Worm (Caenorhabditis elegans): Measurements from ENCODE around the gene ess-2.

Gene ess-2

ce11 chrIII:8490254-8490653 lies at the start of gene ess-2, which contains the start of gene F42H10.2:
Gene ess-2, minus strand, starts transcription at chrIII:8490352.
Gene F42H10.2, plus strand, starts transcription at chrIII:8490620.
- TF ChIP-seq tra-4 (tag; optimal IDR thresholded peaks at IDR 0.05) (no peak), ceh-13 (GFP tag; optimal IDR thresholded peaks at IDR 0.05) (no peak), hnd-1 (tag; optimal IDR thresholded peaks at IDR 0.05) (no peak), flt-1 (GFP tag; IDR thresholded peaks at IDR 0.05) (no peak), B0310.2 (tag; optimal IDR thresholded peaks at IDR 0.05) (no peak), sea-1 (GFP tag; conservative IDR thresholded peaks at IDR 0.05) (no peak), ceh-36 (tag; optimal IDR thresholded peaks at IDR 0.05) (no peak), hmg-4 (GFP tag; optimal IDR thresholded peaks at IDR 0.05) (no peak), tbx-37 (GFP tag; conservative IDR thresholded peaks at IDR 0.05) (no peak), ama-1 (optimal IDR thresholded peaks at IDR 0.05) (no peak)

ce11 chrIII:8535445-8535844 lies 45.3 kb upstream of the ess-2 start:
- TF ChIP-seq ceh-13 (GFP tag; optimal IDR thresholded peaks at IDR 0.05), result no peak
- no peak for TF ChIP-seq tra-4 (tag; optimal IDR thresholded peaks at IDR 0.05)
- no peak for TF ChIP-seq pes-1 (GFP tag; IDR thresholded peaks at IDR 0.05)
- TF ChIP-seq tbx-37 (GFP tag; conservative IDR thresholded peaks at IDR 0.05), result no peak
- no peak for TF ChIP-seq ama-1 (optimal IDR thresholded peaks at IDR 0.05)
- TF ChIP-seq sea-1 (GFP tag; conservative IDR thresholded peaks at IDR 0.05), result no peak
- TF ChIP-seq hmbx-1 (tag; optimal IDR thresholded peaks at IDR 0.05), result no peak
- no peak for TF ChIP-seq F13C5.2 (tag; optimal IDR thresholded peaks at IDR 0.05)
- TF ChIP-seq scrt-1 (GFP tag; IDR thresholded peaks at IDR 0.05), result no peak
- no peak for TF ChIP-seq ets-7 (tag; optimal IDR thresholded peaks at IDR 0.05)
- TF ChIP-seq B0310.2 (tag; optimal IDR thresholded peaks at IDR 0.05), result no peak

ce11 chrIII:8534647-8535181 lies 44.6 kb upstream of the ess-2 start, which contains the start of gene trp-1:
Gene trp-1, plus strand, starts transcription at chrIII:8535131.
- no peak for TF ChIP-seq F13C5.2 (tag; optimal IDR thresholded peaks at IDR 0.05)
- TF ChIP-seq ama-1 (optimal IDR thresholded peaks at IDR 0.05), result no peak
- no peak for TF ChIP-seq pes-1 (GFP tag; IDR thresholded peaks at IDR 0.05)
- TF ChIP-seq hmbx-1 (tag; optimal IDR thresholded peaks at IDR 0.05), result no peak
- no peak for TF ChIP-seq tbx-11 (GFP tag; IDR thresholded peaks at IDR 0.05)
- TF ChIP-seq B0310.2 (tag; optimal IDR thresholded peaks at IDR 0.05), result no peak
- TF ChIP-seq hmg-4 (GFP tag; optimal IDR thresholded peaks at IDR 0.05), result no peak
- no peak for TF ChIP-seq aly-1 (tag; optimal IDR thresholded peaks at IDR 0.05)
- TF ChIP-seq scrt-1 (GFP tag; IDR thresholded peaks at IDR 0.05), result no peak
- no peak for TF ChIP-seq ceh-13 (GFP tag; optimal IDR thresholded peaks at IDR 0.05)
- no peak for TF ChIP-seq ceh-36 (tag; optimal IDR thresholded peaks at IDR 0.05)

- TF ChIP-seq sea-1 (GFP tag; conservative IDR thresholded peaks at IDR 0.05) (no peak), ceh-13 (GFP tag; optimal IDR thresholded peaks at IDR 0.05) (no peak), scrt-1 (GFP tag; IDR thresholded peaks at IDR 0.05) (no peak), flt-1 (GFP tag; IDR thresholded peaks at IDR 0.05) (no peak), ama-1 (optimal IDR thresholded peaks at IDR 0.05) (no peak), ceh-36 (tag; optimal IDR thresholded peaks at IDR 0.05) (no peak), hmbx-1 (tag; optimal IDR thresholded peaks at IDR 0.05) (no peak), ets-7 (tag; optimal IDR thresholded peaks at IDR 0.05) (no peak), F13C5.2 (tag; optimal IDR thresholded peaks at IDR 0.05) (no peak), tbx-11 (GFP tag; IDR thresholded peaks at IDR 0.05) (no peak), tbx-37 (GFP tag; conservative IDR thresholded peaks at IDR 0.05) (no peak), aly-1 (tag; optimal IDR thresholded peaks at IDR 0.05) (no peak)
Observed at ce11 chrIII:8533900-8534299, 43.7 kb upstream of the ess-2 start.

- TF ChIP-seq ceh-36 (tag; optimal IDR thresholded peaks at IDR 0.05), result no peak
- no peak for TF ChIP-seq ceh-13 (GFP tag; optimal IDR thresholded peaks at IDR 0.05)
- TF ChIP-seq B0310.2 (tag; optimal IDR thresholded peaks at IDR 0.05), result no peak
- TF ChIP-seq scrt-1 (GFP tag; IDR thresholded peaks at IDR 0.05), result no peak
- TF ChIP-seq sea-1 (GFP tag; conservative IDR thresholded peaks at IDR 0.05), result no peak
- TF ChIP-seq hmbx-1 (tag; optimal IDR thresholded peaks at IDR 0.05), result no peak
- no peak for TF ChIP-seq F13C5.2 (tag; optimal IDR thresholded peaks at IDR 0.05)
- no peak for TF ChIP-seq ets-7 (tag; optimal IDR thresholded peaks at IDR 0.05)
- TF ChIP-seq aly-1 (tag; optimal IDR thresholded peaks at IDR 0.05), result no peak
- no peak for TF ChIP-seq tbx-11 (GFP tag; IDR thresholded peaks at IDR 0.05)
- TF ChIP-seq hmg-4 (GFP tag; optimal IDR thresholded peaks at IDR 0.05), result no peak
- TF ChIP-seq ama-1 (optimal IDR thresholded peaks at IDR 0.05), result no peak
- no peak for TF ChIP-seq flt-1 (GFP tag; IDR thresholded peaks at IDR 0.05)
- TF ChIP-seq pes-1 (GFP tag; IDR thresholded peaks at IDR 0.05), result no peak
- TF ChIP-seq tbx-37 (GFP tag; conservative IDR thresholded peaks at IDR 0.05), result no peak
- no peak for TF ChIP-seq hnd-1 (tag; optimal IDR thresholded peaks at IDR 0.05)
- no peak for TF ChIP-seq tra-4 (tag; optimal IDR thresholded peaks at IDR 0.05)
Observed at ce11 chrIII:8529772-8530171, 39.6 kb upstream of the ess-2 start, which contains the start of gene ZC21.10. Gene ZC21.10, plus strand, starts transcription at chrIII:8530072.

ce11 chrIII:8529002-8529401 lies 38.9 kb upstream of the ess-2 start:
- TF ChIP-seq ceh-36 (tag; optimal IDR thresholded peaks at IDR 0.05) (no peak), F13C5.2 (tag; optimal IDR thresholded peaks at IDR 0.05) (no peak), ama-1 (optimal IDR thresholded peaks at IDR 0.05) (peak; percentile 84), hmg-4 (GFP tag; optimal IDR thresholded peaks at IDR 0.05) (no peak), flt-1 (GFP tag; IDR thresholded peaks at IDR 0.05) (no peak), pes-1 (GFP tag; IDR thresholded peaks at IDR 0.05) (no peak)

ce11 chrIII:8524773-8525172 lies 34.6 kb upstream of the ess-2 start, which contains the start of gene idpp-15:
Gene idpp-15, plus strand, starts transcription at chrIII:8525073.
- TF ChIP-seq tbx-11 (GFP tag; IDR thresholded peaks at IDR 0.05) (no peak), flt-1 (GFP tag; IDR thresholded peaks at IDR 0.05) (no peak), ets-7 (tag; optimal IDR thresholded peaks at IDR 0.05) (no peak), hmg-4 (GFP tag; optimal IDR thresholded peaks at IDR 0.05) (no peak)

Data from whole organism, early embryonic.